Fruit fly (Drosophila melanogaster) whole organism, adult: ENCODE measurements around the gene CG14187.

Experiments
- CG11617 ChIP-seq: fragments of 200-800 bp; sonication (Bioruptor generic); optimal IDR thresholded peaks from 2 replicates; lab custom pipeline; 2017; ENCODE audit warnings: mild to moderate bottlenecking, missing biosample characterization, missing genetic modification reagents, missing genetic modification characterization
- CG12768 ChIP-seq: fragments of 200-800 bp; sonication (Bioruptor generic); optimal IDR thresholded peaks from 2 replicates; lab custom pipeline; 2017; ENCODE audit warnings: missing biosample characterization, missing genetic modification characterization, mild to moderate bottlenecking, moderate library complexity, missing genetic modification reagents
- CG14711 ChIP-seq: fragments of 200-800 bp; sonication (Bioruptor generic); optimal IDR thresholded peaks from 2 replicates; lab custom pipeline; 2018; ENCODE audit warnings: missing biosample characterization, mild to moderate bottlenecking, missing genetic modification characterization, moderate library complexity
- CG1620 ChIP-seq: fragments of 200-800 bp; sonication (Bioruptor generic); optimal IDR thresholded peaks from 2 replicates; lab custom pipeline; 2016; ENCODE audit warnings: missing biosample characterization, missing genetic modification characterization
- CG5204 ChIP-seq: fragments of 200-800 bp; sonication (Bioruptor generic); optimal IDR thresholded peaks from 2 replicates; lab custom pipeline; 2016; ENCODE audit warnings: missing biosample characterization, missing genetic modification characterization
- CG7045 ChIP-seq: fragments of 200-800 bp; sonication (Bioruptor generic); optimal IDR thresholded peaks from 2 replicates; lab custom pipeline; 2017; ENCODE audit warnings: missing biosample characterization, mild to moderate bottlenecking, missing genetic modification characterization
- CG7101 ChIP-seq: fragments of 200-800 bp; sonication (Bioruptor generic); optimal IDR thresholded peaks from 2 replicates; lab custom pipeline; 2018; ENCODE audit warnings: missing biosample characterization, mild to moderate bottlenecking, missing genetic modification characterization, moderate library complexity
- Clk ChIP-seq: fragments of 200-800 bp; sonication (Bioruptor generic); optimal IDR thresholded peaks from 2 replicates; lab custom pipeline; 2017; ENCODE audit warnings: missing biosample characterization, missing genetic modification characterization
- Crg-1 ChIP-seq: fragments of 200-800 bp; sonication (Bioruptor generic); optimal IDR thresholded peaks from 2 replicates; lab custom pipeline; 2016; ENCODE audit warnings: missing biosample characterization, missing genetic modification characterization
- Hr96 ChIP-seq: fragments of 200-800 bp; sonication (Bioruptor generic); optimal IDR thresholded peaks from 2 replicates; lab custom pipeline; 2016; ENCODE audit warnings: missing biosample characterization, missing genetic modification characterization
- Mnt ChIP-seq: fragments of 200-800 bp; sonication (Bioruptor generic); optimal IDR thresholded peaks from 2 replicates; lab custom pipeline; 2016; ENCODE audit warnings: missing biosample characterization, mild to moderate bottlenecking, missing genetic modification characterization
- bab1 ChIP-seq: fragments of 200-800 bp; sonication (Bioruptor generic); optimal IDR thresholded peaks from 3 replicates; lab custom pipeline; 2019; ENCODE audit warnings: missing biosample characterization, mild to moderate bottlenecking, missing genetic modification characterization, moderate library complexity
- cic ChIP-seq: fragments of 200-800 bp; sonication (Bioruptor generic); optimal IDR thresholded peaks from 2 replicates; lab custom pipeline; 2017; ENCODE audit warnings: missing biosample characterization, mild to moderate bottlenecking, missing genetic modification characterization, moderate library complexity
- cnc ChIP-seq, 2 experiments: fragments of >200 bp; optimal IDR thresholded peaks; 2 replicates each; lab custom pipeline; 2017
- ovo ChIP-seq: fragments of 200-800 bp; sonication (Bioruptor generic); optimal IDR thresholded peaks from 2 replicates; lab custom pipeline; 2016; ENCODE audit warnings: missing biosample characterization, missing genetic modification characterization
- pad ChIP-seq: fragments of 200-800 bp; sonication (Bioruptor generic); optimal IDR thresholded peaks from 3 replicates; lab custom pipeline; 2017; ENCODE audit warnings: missing biosample characterization, missing genetic modification characterization, mild to moderate bottlenecking, moderate library complexity, missing genetic modification reagents
- toe ChIP-seq: fragments of 200-800 bp; sonication (Bioruptor generic); optimal IDR thresholded peaks from 2 replicates; lab custom pipeline; 2016; ENCODE audit warnings: missing biosample characterization, missing genetic modification characterization

CG14187 gene

dm6 chr3L:20088755-20089334 lies 23.8 kb downstream of the CG14187 start, which contains the start of gene sNPF-R:
sNPF-R (minus strand) TSS chr3L:20089007.
- no peak for TF ChIP-seq CG1620 (GFP tag; lab: Kevin White, UChicago)
- TF ChIP-seq bab1 = no peak
- TF ChIP-seq CG7101 (tag; lab: Kevin White, UChicago) = no peak
- no peak for TF ChIP-seq Clk (GFP tag; lab: Kevin White, UChicago)
- no peak for TF ChIP-seq Hr96 (GFP tag; lab: Kevin White, UChicago)
- no peak for TF ChIP-seq ovo (GFP tag; lab: Kevin White, UChicago)
- TF ChIP-seq cic (GFP tag; lab: Kevin White, UChicago) = no peak
- TF ChIP-seq Mnt (GFP tag; lab: Kevin White, UChicago) = no peak
- TF ChIP-seq CG12768 (GFP tag; lab: Kevin White, UChicago) = no peak
- TF ChIP-seq CG11617 (GFP tag; lab: Kevin White, UChicago) = no peak
- TF ChIP-seq CG7045 (GFP tag; lab: Kevin White, UChicago) = no peak
- no peak for TF ChIP-seq cnc (optimal IDR thresholded peaks at IDR 0.05; lab: Kevin White, UChicago)
- no peak for TF ChIP-seq CG5204 (GFP tag; lab: Kevin White, UChicago)
- TF ChIP-seq Crg-1 (GFP tag; lab: Kevin White, UChicago) = no peak
- TF ChIP-seq pad (GFP tag; lab: Kevin White, UChicago) = no peak

dm6 chr3L:20085035-20085434 lies 27.6 kb downstream of the CG14187 start:
- no peak for TF ChIP-seq CG14711
- no peak for TF ChIP-seq cic (GFP tag; lab: Kevin White, UChicago)
- TF ChIP-seq pad (GFP tag; lab: Kevin White, UChicago) = no peak
- no peak for TF ChIP-seq bab1
- no peak for TF ChIP-seq CG5204 (GFP tag; lab: Kevin White, UChicago)

dm6 chr3L:20062546-20062945 lies 50.1 kb downstream of the CG14187 start:
- no peak for TF ChIP-seq ovo (GFP tag; lab: Kevin White, UChicago)
- TF ChIP-seq CG7045 (GFP tag; lab: Kevin White, UChicago) = no peak
- TF ChIP-seq CG5204 (GFP tag; lab: Kevin White, UChicago) = no peak
- TF ChIP-seq CG1620 (GFP tag; lab: Kevin White, UChicago) = no peak
- TF ChIP-seq toe = no peak
